Worm (Caenorhabditis elegans): Measurements from ENCODE around the gene F32D8.5.

ce11 chrV:10944903-10945302, 50.3 kb downstream of the F32D8.5 start:
- TF ChIP-seq elt-3 (tag; optimal IDR thresholded peaks at IDR 0.05) (no peak), fkh-10 (GFP tag; optimal IDR thresholded peaks at IDR 0.05) (peak; percentile 74)

All from whole organism, L3 larva.